Worm (Caenorhabditis elegans) whole organism, young adult: ENCODE data around the gene cest-4.

Source experiments
- attf-5 ChIP-seq: fragments of 200-800 bp; sonication (Bioruptor generic); optimal IDR thresholded peaks from 2 replicates; lab custom pipeline; 2018; ENCODE audit warnings: mild to moderate bottlenecking, missing genetic modification characterization, missing compliant biosample characterization
- ccch-3 ChIP-seq: fragments of 200-800 bp; sonication (Bioruptor generic); optimal IDR thresholded peaks from 2 replicates; lab custom pipeline; 2018; ENCODE audit warnings: mild to moderate bottlenecking, missing genetic modification characterization, missing compliant biosample characterization
- cebp-2 ChIP-seq: fragments of 200-800 bp; sonication (Bioruptor generic); IDR thresholded peaks from 2 replicates; pipeline ENCODE4 v1.3.6; 2022; ENCODE audit warnings: missing genetic modification characterization, missing compliant biosample characterization
- ceh-27 ChIP-seq: fragments of 200-800 bp; sonication (Bioruptor generic); optimal IDR thresholded peaks from 2 replicates; lab custom pipeline; 2018; ENCODE audit warnings: mild to moderate bottlenecking, missing genetic modification characterization, moderate library complexity, missing compliant biosample characterization
- fkh-3 ChIP-seq: sonication (generic microtip); optimal IDR thresholded peaks from 2 replicates; lab custom pipeline; 2016; ENCODE audit warnings: mild to moderate bottlenecking, missing genetic modification characterization, missing compliant biosample characterization
- him-1 ChIP-seq: sonication (generic microtip); optimal IDR thresholded peaks from 2 replicates; lab custom pipeline; 2016; ENCODE audit warnings: missing genotype, missing genetic modification reagents, missing genetic modification characterization, missing compliant biosample characterization
- lin-35 ChIP-seq, 3 experiments: fragments of 150-350 bp in 2 of 3; sonication (generic microtip) in 1 of 3; optimal IDR thresholded peaks; 2 replicates each; lab custom pipeline; 2014 to 2018; ENCODE audit warnings: missing biosample characterization in 3 of 3, missing genetic modification characterization in 3 of 3, missing genetic modification reagents in 3 of 3
- unc-62 ChIP-seq: fragments of 150-350 bp; optimal IDR thresholded peaks from 2 replicates; lab custom pipeline; 2014; ENCODE audit warnings: missing biosample characterization, missing genetic modification reagents, missing genetic modification characterization

- TF ChIP-seq attf-5 (GFP tag; lab: Kevin White, UChicago) (no peak), unc-62 (no peak), ceh-27 (GFP tag; lab: Kevin White, UChicago) (no peak), him-1 (tag; lab: Kevin White, UChicago) (no peak), ccch-3 (GFP tag; lab: Kevin White, UChicago) (no peak), cebp-2 (GFP tag; lab: Robert Waterston, UW) (no peak), fkh-3 (no peak), lin-35 (GFP tag; optimal IDR thresholded peaks at IDR 0.05; lab: Kevin White, UChicago) (no peak)
Observed at ce11 chrIV:6806475-6807063, 4.4 kb upstream of the cest-4 start, which contains the start of gene C17H12.10.
